Worm (Caenorhabditis elegans): ENCODE measurements around the gene gad-3.

Gene gad-3

ce11 chrV:9162118-9162729, 10.6 kb downstream of the gad-3 start:
- no peak for TF ChIP-seq hlh-1 (tag; optimal IDR thresholded peaks at IDR 0.05)

- TF ChIP-seq nhr-28 (tag; optimal IDR thresholded peaks at IDR 0.05) = no peak
- TF ChIP-seq blmp-1 (tag; optimal IDR thresholded peaks at IDR 0.05) = no peak
- TF ChIP-seq ztf-11 (tag; optimal IDR thresholded peaks at IDR 0.05) = no peak
- no peak for TF ChIP-seq snpc-4 (tag; optimal IDR thresholded peaks at IDR 0.05)
- no peak for TF ChIP-seq nhr-2 (tag; optimal IDR thresholded peaks at IDR 0.05)
- no peak for TF ChIP-seq lin-32 (GFP tag; optimal IDR thresholded peaks at IDR 0.05)
- TF ChIP-seq M03D4.4 (tag; optimal IDR thresholded peaks at IDR 0.05) = no peak
- TF ChIP-seq nhr-237 (tag; optimal IDR thresholded peaks at IDR 0.05) = no peak
- TF ChIP-seq unc-120 (tag; optimal IDR thresholded peaks at IDR 0.05; ENCODE audit: poor library complexity, severe bottlenecking) = no peak
- no peak for TF ChIP-seq flh-1 (GFP tag; optimal IDR thresholded peaks at IDR 0.05)
- no peak for TF ChIP-seq ces-1 (GFP tag; optimal IDR thresholded peaks at IDR 0.05)
- TF ChIP-seq sptf-1 (tag; optimal IDR thresholded peaks at IDR 0.05) = no peak
- TF ChIP-seq ceh-83 (GFP tag; optimal IDR thresholded peaks at IDR 0.05) = no peak
- no peak for TF ChIP-seq cnd-1 (tag; optimal IDR thresholded peaks at IDR 0.05)
- no peak for TF ChIP-seq nhr-12 (tag; optimal IDR thresholded peaks at IDR 0.05)
Measured at ce11 chrV:9160224-9160886, 12.4 kb downstream of the gad-3 start, which contains the start of gene col-144. Gene col-144, minus strand, starts transcription at chrV:9160642.

ce11 chrV:9157597-9157996, 15.2 kb downstream of the gad-3 start:
- TF ChIP-seq ces-1 (GFP tag; optimal IDR thresholded peaks at IDR 0.05) = peak; percentile 86
- TF ChIP-seq cnd-1 (tag; optimal IDR thresholded peaks at IDR 0.05) = no peak

- TF ChIP-seq lsy-2 (tag; optimal IDR thresholded peaks at IDR 0.05) = no peak
- no peak for TF ChIP-seq unc-62 (GFP tag; optimal IDR thresholded peaks at IDR 0.05)
- no peak for TF ChIP-seq nhr-2 (tag; optimal IDR thresholded peaks at IDR 0.05)
- TF ChIP-seq nhr-76 (tag; optimal IDR thresholded peaks at IDR 0.05) = no peak
- TF ChIP-seq hlh-1 (tag; optimal IDR thresholded peaks at IDR 0.05) = no peak
- TF ChIP-seq pha-4 (tag; optimal IDR thresholded peaks at IDR 0.05) = no peak
Measured at ce11 chrV:9156679-9157078, 16.1 kb downstream of the gad-3 start, which contains the start of gene B0222.15. Gene B0222.15, minus strand, starts transcription at chrV:9156779.

DNA sequence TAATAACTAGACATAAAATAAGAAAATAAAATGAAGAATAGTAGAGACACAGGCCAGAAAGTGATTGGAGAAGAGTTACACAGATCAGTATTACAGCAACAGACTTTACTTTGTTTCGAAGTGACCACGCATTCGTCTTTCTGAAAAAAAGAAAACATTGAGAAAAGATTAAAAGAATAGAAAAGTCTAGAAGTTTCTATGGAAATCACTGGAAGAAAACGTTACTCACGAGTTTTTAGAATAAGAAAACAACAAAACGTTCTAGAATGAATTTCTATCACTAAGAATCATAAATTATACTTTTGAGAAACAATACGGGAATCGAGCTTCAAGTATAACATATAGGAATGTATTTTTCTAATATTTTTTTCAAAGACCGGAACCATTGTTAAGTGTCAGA, 17.2 kb downstream of the gad-3 start:
- TF ChIP-seq hlh-1 (tag; optimal IDR thresholded peaks at IDR 0.05) (no peak), ham-2 (GFP tag; optimal IDR thresholded peaks at IDR 0.05) (no peak), nhr-237 (tag; optimal IDR thresholded peaks at IDR 0.05) (no peak), flh-1 (GFP tag; optimal IDR thresholded peaks at IDR 0.05) (no peak)

DNA sequence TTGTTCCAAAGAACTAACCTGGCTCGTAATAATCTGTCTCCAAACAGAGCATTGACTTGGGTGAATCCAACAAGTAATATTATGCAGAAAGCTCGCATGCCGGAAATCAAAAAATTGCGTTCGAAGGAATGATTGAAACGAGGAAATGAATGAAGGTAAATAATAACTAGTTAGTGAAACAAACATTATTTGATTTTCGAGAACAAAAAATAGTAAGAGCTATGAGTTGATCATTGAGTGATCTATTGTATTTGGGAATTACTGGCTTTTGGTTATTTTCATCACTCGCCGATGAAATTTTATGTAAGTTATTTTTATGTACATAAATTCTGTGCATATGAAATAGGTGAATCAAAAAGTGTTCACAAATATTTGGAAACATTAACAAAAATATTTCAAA, 18.0 kb downstream of the gad-3 start, which contains the start of gene B0222.5:
B0222.5 (minus strand) TSS at position 101 of the 400 bp plus-strand sequence.
- no peak for TF ChIP-seq lin-32 (GFP tag; optimal IDR thresholded peaks at IDR 0.05)
- no peak for TF ChIP-seq ceh-43 (GFP tag; optimal IDR thresholded peaks at IDR 0.05)

- no peak for TF ChIP-seq drap-1 (GFP tag; optimal IDR thresholded peaks at IDR 0.05)
Measured at ce11 chrV:9152339-9152738, 20.5 kb downstream of the gad-3 start.

DNA sequence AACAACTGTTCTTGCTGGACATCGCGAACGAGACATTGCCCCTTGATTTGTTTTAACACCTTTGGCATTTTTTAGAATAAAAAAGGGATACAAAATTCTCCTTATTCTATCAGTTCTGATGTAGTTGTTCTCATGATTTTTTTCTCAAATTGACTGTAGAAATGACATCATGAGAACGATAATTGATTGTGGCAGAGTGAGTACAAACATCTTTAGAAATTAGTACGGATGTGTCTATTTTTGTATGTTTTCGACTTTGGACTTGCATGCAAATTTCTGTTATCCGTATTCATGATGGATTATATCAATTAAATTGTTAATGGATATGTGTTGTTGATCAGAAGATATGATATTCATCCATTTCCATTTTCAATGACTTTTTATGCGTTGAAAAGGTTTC, 24.7 kb downstream of the gad-3 start:
- no peak for TF ChIP-seq ceh-43 (GFP tag; optimal IDR thresholded peaks at IDR 0.05)
